Fruit fly (Drosophila melanogaster) whole organism, embryonic: ENCODE measurements around the gene VhaPPA1-2.

ENCODE experiments used
- Adf1 ChIP-seq: fragments of 200-800 bp; sonication (Bioruptor generic); IDR thresholded peaks from 2 replicates; pipeline ENCODE4 v1.3.6; 2022; ENCODE audit warnings: missing biosample characterization, missing genetic modification characterization
- CG11504 ChIP-seq: fragments of 200-800 bp; sonication (Bioruptor generic); optimal IDR thresholded peaks from 3 replicates; lab custom pipeline; 2019; ENCODE audit warnings: missing biosample characterization, mild to moderate bottlenecking, missing genetic modification characterization, moderate library complexity
- CG12219 ChIP-seq: fragments of 200-800 bp; sonication (Bioruptor generic); optimal IDR thresholded peaks from 3 replicates; lab custom pipeline; 2018; ENCODE audit warnings: missing biosample characterization, mild to moderate bottlenecking, missing genetic modification characterization
- CG14014 ChIP-seq: fragments of 200-800 bp; sonication (Bioruptor generic); IDR thresholded peaks from 2 replicates; pipeline ENCODE4 v1.3.6; 2022; ENCODE audit warnings: missing biosample characterization, missing genetic modification characterization
- CG14050 ChIP-seq: fragments of 200-800 bp; sonication (Bioruptor generic); IDR thresholded peaks from 3 replicates; pipeline ENCODE4 v1.3.6; 2022; ENCODE audit warnings: missing biosample characterization, missing genetic modification characterization
- CG15514 ChIP-seq: fragments of 200-800 bp; sonication (Bioruptor generic); optimal IDR thresholded peaks from 3 replicates; lab custom pipeline; 2017; ENCODE audit warnings: missing biosample characterization, missing genetic modification characterization, mild to moderate bottlenecking, moderate library complexity, missing genetic modification reagents
- CG1602 ChIP-seq: fragments of 200-800 bp; sonication (Bioruptor generic); optimal IDR thresholded peaks from 3 replicates; lab custom pipeline; 2016; ENCODE audit warnings: missing biosample characterization, missing genetic modification characterization
- CG17612 ChIP-seq: fragments of 200-800 bp; sonication (Bioruptor generic); IDR thresholded peaks from 2 replicates; pipeline ENCODE4 v1.3.6; 2022; ENCODE audit warnings: missing biosample characterization, missing genetic modification characterization
- CG17829 ChIP-seq: fragments of 200-800 bp; optimal IDR thresholded peaks from 2 replicates; lab custom pipeline; 2019; ENCODE audit warnings: missing biosample characterization, mild to moderate bottlenecking, missing genetic modification characterization, moderate library complexity
- CG17912 ChIP-seq: fragments of 200-800 bp; sonication (Bioruptor generic); optimal IDR thresholded peaks from 2 replicates; lab custom pipeline; 2018; ENCODE audit warnings: missing biosample characterization, mild to moderate bottlenecking, missing genetic modification characterization
- CG18619 ChIP-seq: fragments of 200-800 bp; sonication (Bioruptor generic); optimal IDR thresholded peaks from 3 replicates; lab custom pipeline; 2017; ENCODE audit warnings: missing biosample characterization, mild to moderate bottlenecking, missing genetic modification characterization
- CG30020 ChIP-seq: fragments of 200-800 bp; optimal IDR thresholded peaks from 2 replicates; lab custom pipeline; 2019; ENCODE audit warnings: missing biosample characterization, mild to moderate bottlenecking, missing genetic modification characterization, moderate library complexity
- CG31388 ChIP-seq: fragments of 200-800 bp; sonication (Bioruptor generic); optimal IDR thresholded peaks from 2 replicates; lab custom pipeline; 2016; ENCODE audit warnings: missing biosample characterization, missing genetic modification characterization
- CG4328 ChIP-seq: fragments of 200-800 bp; sonication (Bioruptor generic); optimal IDR thresholded peaks from 3 replicates; lab custom pipeline; 2017; ENCODE audit warnings: missing biosample characterization, missing genetic modification reagents, missing genetic modification characterization
- CG4730 ChIP-seq: fragments of 200-800 bp; sonication (Bioruptor generic); IDR thresholded peaks from 2 replicates; pipeline ENCODE4 v1.3.6; 2022; ENCODE audit warnings: missing biosample characterization, missing genetic modification characterization
- CG6654 ChIP-seq: fragments of 200-800 bp; sonication (Bioruptor generic); optimal IDR thresholded peaks from 2 replicates; lab custom pipeline; 2017; ENCODE audit warnings: missing biosample characterization, mild to moderate bottlenecking, missing genetic modification characterization
- CG6689 ChIP-seq: fragments of 200-800 bp; sonication (Bioruptor generic); IDR thresholded peaks from 2 replicates; pipeline ENCODE4 v1.3.6; 2022; ENCODE audit warnings: missing biosample characterization, missing genetic modification characterization
- CG7372 ChIP-seq: fragments of 200-800 bp; sonication (Bioruptor generic); IDR thresholded peaks from 2 replicates; pipeline ENCODE4 v1.3.6; 2022; ENCODE audit warnings: missing biosample characterization, missing genetic modification characterization
- CG7745 ChIP-seq: fragments of 200-800 bp; sonication (Bioruptor generic); optimal IDR thresholded peaks from 2 replicates; lab custom pipeline; 2018; ENCODE audit warnings: missing biosample characterization, mild to moderate bottlenecking, missing genetic modification characterization, moderate library complexity
- CG7786 ChIP-seq: fragments of 200-800 bp; sonication (Bioruptor generic); optimal IDR thresholded peaks from 2 replicates; lab custom pipeline; 2016; ENCODE audit warnings: missing biosample characterization, missing genetic modification characterization
- CG8089 ChIP-seq: fragments of 200-800 bp; sonication (Bioruptor generic); optimal IDR thresholded peaks from 3 replicates; lab custom pipeline; 2016; ENCODE audit warnings: missing biosample characterization, missing genetic modification characterization
- CG9727 ChIP-seq: fragments of 200-800 bp; sonication (Bioruptor generic); optimal IDR thresholded peaks from 3 replicates; lab custom pipeline; 2017; ENCODE audit warnings: missing biosample characterization, mild to moderate bottlenecking, missing genetic modification characterization
- Camta ChIP-seq: fragments of 200-800 bp; sonication (Bioruptor generic); optimal IDR thresholded peaks from 2 replicates; lab custom pipeline; 2016; ENCODE audit warnings: missing biosample characterization, missing genetic modification characterization
- Chrac-16 ChIP-seq: fragments of 200-800 bp; sonication (Bioruptor generic); optimal IDR thresholded peaks from 3 replicates; lab custom pipeline; 2016; ENCODE audit warnings: missing biosample characterization, missing genetic modification characterization
- Dref ChIP-seq: fragments of 200-800 bp; sonication (Bioruptor generic); IDR thresholded peaks from 2 replicates; pipeline ENCODE4 v1.3.6; 2022; ENCODE audit warnings: missing biosample characterization, missing genetic modification characterization
- E2f2 ChIP-seq: fragments of 200-800 bp; sonication (Bioruptor generic); IDR thresholded peaks from 2 replicates; pipeline ENCODE4 v1.3.6; 2022; ENCODE audit warnings: missing biosample characterization, missing genetic modification characterization
- Fer1 ChIP-seq: fragments of 200-800 bp; sonication (Bioruptor generic); optimal IDR thresholded peaks from 2 replicates; lab custom pipeline; 2017; ENCODE audit warnings: missing biosample characterization, mild to moderate bottlenecking, missing genetic modification characterization
- HLH3B ChIP-seq: fragments of 200-800 bp; sonication (Bioruptor generic); IDR thresholded peaks from 2 replicates; pipeline ENCODE4 v1.3.6; 2022; ENCODE audit warnings: missing biosample characterization, missing genetic modification characterization
- Lpt ChIP-seq: fragments of >200 bp; optimal IDR thresholded peaks from 2 replicates; lab custom pipeline; 2018; ENCODE audit warnings: missing biosample characterization, missing genetic modification characterization
- MESR4 ChIP-seq: fragments of 200-800 bp; sonication (Bioruptor generic); optimal IDR thresholded peaks from 2 replicates; lab custom pipeline; 2018; ENCODE audit warnings: missing biosample characterization, mild to moderate bottlenecking, missing genetic modification characterization, moderate library complexity
- MTF-1 ChIP-seq: fragments of 200-800 bp; sonication (Bioruptor generic); optimal IDR thresholded peaks from 2 replicates; lab custom pipeline; 2018; ENCODE audit warnings: missing biosample characterization, mild to moderate bottlenecking, missing genetic modification characterization, borderline replicate concordance
- NC2β ChIP-seq: fragments of 200-800 bp; sonication (Bioruptor generic); optimal IDR thresholded peaks from 2 replicates; lab custom pipeline; 2016; ENCODE audit warnings: missing biosample characterization, missing genetic modification characterization
- Pdp1 ChIP-seq, 2 experiments: fragments of 200-800 bp; sonication (Bioruptor generic); optimal IDR thresholded peaks; 3 replicates each; lab custom pipeline; 2016; ENCODE audit warnings: missing biosample characterization in 2 of 2, missing genetic modification characterization in 2 of 2, mild to moderate bottlenecking in 1 of 2, moderate library complexity in 1 of 2
- Trl ChIP-seq, 3 experiments: fragments of >200 bp in 2 of 3; fragments of 200-800 bp in 1 of 3; sonication (Bioruptor generic) in 1 of 3; optimal IDR thresholded peaks; 2 replicates in 1 of 3; 3 replicates in 2 of 3; lab custom pipeline; 2016 to 2017; ENCODE audit warnings: missing biosample characterization in 1 of 3, missing genetic modification characterization in 1 of 3
- Xbp1 ChIP-seq: fragments of 200-800 bp; sonication (Bioruptor generic); optimal IDR thresholded peaks from 3 replicates; lab custom pipeline; 2016; ENCODE audit warnings: missing biosample characterization, mild to moderate bottlenecking, missing genetic modification characterization
- cg ChIP-seq: fragments of 200-800 bp; sonication (Bioruptor generic); optimal IDR thresholded peaks from 3 replicates; lab custom pipeline; 2019; ENCODE audit warnings: missing biosample characterization, mild to moderate bottlenecking, missing genetic modification characterization, moderate library complexity
- chif ChIP-seq, 2 experiments: fragments of 200-800 bp; sonication (Bioruptor generic); optimal IDR thresholded peaks; 3 replicates each; lab custom pipeline; 2016; ENCODE audit warnings: missing biosample characterization in 2 of 2, missing genetic modification characterization in 2 of 2
- dan ChIP-seq: fragments of 200-800 bp; sonication (Bioruptor generic); IDR thresholded peaks from 2 replicates; pipeline ENCODE4 v1.3.6; 2022; ENCODE audit warnings: missing biosample characterization, missing genetic modification characterization
- danr ChIP-seq: fragments of 200-800 bp; sonication (Bioruptor generic); IDR thresholded peaks from 2 replicates; pipeline ENCODE4 v1.3.6; 2022; ENCODE audit warnings: missing biosample characterization, missing genetic modification characterization
- dpn ChIP-seq, 2 experiments: fragments of 200-800 bp; sonication (Bioruptor generic); optimal IDR thresholded peaks; 3 replicates each; lab custom pipeline; 2016; ENCODE audit warnings: missing biosample characterization in 2 of 2, missing genetic modification characterization in 2 of 2
- fd96Cb ChIP-seq: fragments of 200-800 bp; sonication (Bioruptor generic); optimal IDR thresholded peaks from 2 replicates; lab custom pipeline; 2018; ENCODE audit warnings: missing biosample characterization, mild to moderate bottlenecking, missing genetic modification characterization, moderate library complexity
- hkb ChIP-seq, 2 experiments: fragments of 200-800 bp in 1 of 2; fragments of >200 bp in 1 of 2; sonication (Bioruptor generic) in 1 of 2; IDR thresholded peaks in 1 of 2; optimal IDR thresholded peaks in 1 of 2; 2 replicates each; pipeline versions ENCODE4 v1.3.6 to Lab custom; 2017 to 2022; ENCODE audit warnings: missing biosample characterization in 1 of 2, missing genetic modification characterization in 1 of 2
- knrl ChIP-seq: fragments of 200-800 bp; sonication (Bioruptor generic); IDR thresholded peaks from 3 replicates; pipeline ENCODE4 v1.3.6; 2022; ENCODE audit warnings: missing biosample characterization, missing genetic modification characterization; ENCODE audit not compliant: partially characterized antibody
- mld ChIP-seq: fragments of 200-800 bp; sonication (Bioruptor generic); IDR thresholded peaks from 3 replicates; pipeline ENCODE4 v1.3.6; 2022; ENCODE audit warnings: missing biosample characterization, missing genetic modification characterization; ENCODE audit not compliant: partially characterized antibody
- nau ChIP-seq: fragments of 200-800 bp; sonication (Bioruptor generic); optimal IDR thresholded peaks from 3 replicates; lab custom pipeline; 2017; ENCODE audit warnings: missing biosample characterization, mild to moderate bottlenecking, missing genetic modification characterization, missing genetic modification reagents
- phol ChIP-seq: fragments of 200-800 bp; sonication (Bioruptor generic); optimal IDR thresholded peaks from 3 replicates; lab custom pipeline; 2018; ENCODE audit warnings: missing biosample characterization, mild to moderate bottlenecking, missing genetic modification characterization, moderate library complexity
- psq ChIP-seq: fragments of 200-800 bp; sonication (Bioruptor generic); optimal IDR thresholded peaks from 2 replicates; lab custom pipeline; 2017; ENCODE audit warnings: missing biosample characterization, missing genetic modification characterization
- so ChIP-seq: fragments of 200-800 bp; sonication (Bioruptor generic); IDR thresholded peaks from 3 replicates; pipeline ENCODE4 v1.3.6; 2022; ENCODE audit warnings: missing biosample characterization, missing genetic modification characterization
- zfh2 ChIP-seq: fragments of 200-800 bp; sonication (Bioruptor generic); optimal IDR thresholded peaks from 2 replicates; lab custom pipeline; 2016; ENCODE audit warnings: missing biosample characterization, missing genetic modification characterization

The VhaPPA1-2 gene

DNA sequence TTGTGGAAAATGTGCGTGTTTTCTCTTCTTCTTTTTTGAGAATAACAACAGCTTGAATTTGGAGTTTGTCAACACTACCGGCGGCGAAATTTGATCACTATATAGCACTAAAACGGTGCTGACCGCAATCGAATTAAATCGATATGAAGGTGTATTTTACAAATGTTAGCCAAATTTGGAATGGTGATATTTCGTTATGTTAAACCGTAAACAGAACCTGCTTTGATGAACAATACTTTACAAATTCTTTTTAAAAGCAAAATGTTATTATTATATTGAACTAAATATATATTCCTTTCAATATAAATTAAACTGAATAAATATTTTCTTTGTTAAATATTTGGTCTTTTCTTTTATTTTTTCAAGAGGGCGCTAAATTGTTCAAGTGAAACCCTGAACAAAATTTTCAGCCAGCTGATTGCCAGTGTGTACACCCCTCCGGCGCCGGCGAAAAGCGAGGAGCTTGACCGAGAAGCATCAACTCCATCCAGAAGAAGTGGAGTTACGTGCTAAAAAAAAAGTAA, 14.0 kb downstream of the VhaPPA1-2 start, which contains the start of the genes Rrp6, CG33331 and CG33332 (continued):
- peak; percentile 76 for TF ChIP-seq zfh2 (GFP tag; lab: Kevin White, UChicago)
- no peak for TF ChIP-seq nau (GFP tag; lab: Kevin White, UChicago)
- TF ChIP-seq dpn (GFP tag; optimal IDR thresholded peaks at IDR 0.05; lab: Kevin White, UChicago): peak; percentile 67 to 80
- TF ChIP-seq Pdp1 (GFP tag; optimal IDR thresholded peaks at IDR 0.05; lab: Kevin White, UChicago): peak; percentile 29 to 59
- peak; percentile 63 for TF ChIP-seq CG1602 (GFP tag; lab: Kevin White, UChicago)
- no peak for TF ChIP-seq CG4730 (GFP tag; lab: Robert Waterston, UW)
- peak; percentile 83 for TF ChIP-seq Fer1 (GFP tag; lab: Kevin White, UChicago)
- TF ChIP-seq CG7745: no peak
- TF ChIP-seq Xbp1 (GFP tag; lab: Kevin White, UChicago): peak; percentile 78
- no peak for TF ChIP-seq CG17612 (GFP tag; lab: Robert Waterston, UW)
- TF ChIP-seq so: peak; percentile 69; the same call in 2 of the 3 replicates
- TF ChIP-seq CG14014 (GFP tag; lab: Robert Waterston, UW): 0 out of 2 replicates have a peak, but pooled peaks have one; percentile 23
- peak; percentile 57 for TF ChIP-seq NC2β (GFP tag; lab: Kevin White, UChicago)
- peak; percentile 50 for TF ChIP-seq knrl (GFP tag; lab: Robert Waterston, UW)
- TF ChIP-seq CG15514 (GFP tag; lab: Kevin White, UChicago): peak; percentile 74
- peak; percentile 85 for TF ChIP-seq CG17829 (tag; lab: Kevin White, UChicago)
- no peak for TF ChIP-seq hkb (optimal IDR thresholded peaks at IDR 0.05; lab: Kevin White, UChicago)
- 0 out of 2 replicates have a peak, but pooled peaks have one; percentile 35 for TF ChIP-seq hkb (GFP tag; IDR thresholded peaks at IDR 0.05; lab: Robert Waterston, UW)
- TF ChIP-seq chif (GFP tag; optimal IDR thresholded peaks at IDR 0.05; lab: Kevin White, UChicago): peak; percentile 33 to 54
- TF ChIP-seq CG31388 (GFP tag; lab: Kevin White, UChicago): peak; percentile 27
- TF ChIP-seq cg: peak; percentile 33
- TF ChIP-seq Chrac-16 (GFP tag; lab: Kevin White, UChicago): peak; percentile 67
- peak; percentile 40; the same call in 1 of the 2 replicates for TF ChIP-seq HLH3B (GFP tag; lab: Robert Waterston, UW)
- TF ChIP-seq CG8089 (GFP tag; lab: Kevin White, UChicago): no peak
- TF ChIP-seq Camta (GFP tag; lab: Kevin White, UChicago): peak; percentile 38
- TF ChIP-seq CG9727 (GFP tag; lab: Kevin White, UChicago): peak; percentile 59
- TF ChIP-seq Trl (optimal IDR thresholded peaks at IDR 0.05; lab: Kevin White, UChicago): no peak
- peak; percentile 68 for TF ChIP-seq Trl (GFP tag; optimal IDR thresholded peaks at IDR 0.05; lab: Kevin White, UChicago)
- TF ChIP-seq Dref (GFP tag; lab: Robert Waterston, UW): peak; percentile 57
- peak; percentile 77 for TF ChIP-seq CG6689 (GFP tag; lab: Robert Waterston, UW)
- TF ChIP-seq mld (GFP tag; lab: Robert Waterston, UW): no peak
- peak; percentile 48; the same call in 1 of the 2 replicates for TF ChIP-seq CG7372 (GFP tag; lab: Robert Waterston, UW)
- TF ChIP-seq CG11504 (tag; lab: Kevin White, UChicago): no peak
- TF ChIP-seq psq (GFP tag; lab: Kevin White, UChicago): peak; percentile 10
- peak; percentile 80 for TF ChIP-seq phol (tag; lab: Kevin White, UChicago)
- peak; percentile 65 for TF ChIP-seq CG7786 (GFP tag; lab: Kevin White, UChicago)
- peak; percentile 74 for TF ChIP-seq CG30020 (tag; lab: Kevin White, UChicago)
- peak; percentile 41 for TF ChIP-seq Adf1 (GFP tag; lab: Robert Waterston, UW)
- peak; percentile 46 for TF ChIP-seq MESR4 (GFP tag; lab: Kevin White, UChicago)
- TF ChIP-seq CG14050 (GFP tag; lab: Robert Waterston, UW): 0 out of 3 replicates have a peak, but pooled peaks have one; percentile 15
- TF ChIP-seq CG17912 (GFP tag; lab: Kevin White, UChicago): no peak
- no peak for TF ChIP-seq Lpt (GFP tag; lab: Kevin White, UChicago)
- TF ChIP-seq CG6654: no peak
- peak; percentile 69 for TF ChIP-seq E2f2 (GFP tag; lab: Robert Waterston, UW)
- no peak for TF ChIP-seq MTF-1 (GFP tag; lab: Kevin White, UChicago)
- no peak for TF ChIP-seq danr (GFP tag; lab: Robert Waterston, UW)
- peak; percentile 18 for TF ChIP-seq fd96Cb (tag; lab: Kevin White, UChicago)
- TF ChIP-seq CG12219 (GFP tag; lab: Kevin White, UChicago): peak; percentile 10
- no peak for TF ChIP-seq dan (GFP tag; lab: Robert Waterston, UW)
- TF ChIP-seq CG18619: peak; percentile 74
- TF ChIP-seq CG4328 (GFP tag; lab: Kevin White, UChicago): peak; percentile 64
